Worm (Caenorhabditis elegans) whole organism, L4 larva: ENCODE results near the gene F40F8.3.

Experiments used
- D1046.2 ChIP-seq: fragments of 200-800 bp; sonication (Bioruptor generic); IDR thresholded peaks from 2 replicates; pipeline ENCODE4 v1.3.6; 2022; ENCODE audit warnings: missing genetic modification characterization, missing compliant biosample characterization
- F26F4.8 ChIP-seq: fragments of 200-800 bp; sonication (Bioruptor generic); conservative IDR thresholded peaks from 2 replicates; pipeline ENCODE4 v1.3.6; 2022; ENCODE audit warnings: missing genetic modification characterization, missing compliant biosample characterization
- Y105C5A.15 ChIP-seq: fragments of 200-800 bp; sonication (Bioruptor generic); IDR thresholded peaks from 2 replicates; pipeline ENCODE4 v1.3.6; 2022; ENCODE audit warnings: missing genetic modification characterization, missing compliant biosample characterization
- Y48G9A.11 ChIP-seq: fragments of 200-800 bp; sonication (Bioruptor generic); IDR thresholded peaks from 2 replicates; pipeline ENCODE4 v1.3.6; 2022; ENCODE audit warnings: missing genetic modification reagents, missing genetic modification characterization, missing compliant biosample characterization
- Y5F2A.4 ChIP-seq: fragments of 200-800 bp; sonication (Bioruptor generic); optimal IDR thresholded peaks from 2 replicates; lab custom pipeline; 2018; ENCODE audit warnings: mild to moderate bottlenecking, missing genetic modification characterization, missing compliant biosample characterization
- ZK337.2 ChIP-seq: fragments of 200-800 bp; sonication (Bioruptor generic); IDR thresholded peaks from 2 replicates; pipeline ENCODE4 v1.3.6; 2022; ENCODE audit warnings: missing genetic modification reagents, missing genetic modification characterization, missing compliant biosample characterization
- aly-2 ChIP-seq: sonication (generic microtip); optimal IDR thresholded peaks from 2 replicates; lab custom pipeline; 2018; ENCODE audit warnings: missing biosample characterization, missing genetic modification characterization
- ama-1 ChIP-seq: fragments of 150-350 bp; optimal IDR thresholded peaks from 2 replicates; lab custom pipeline; 2014; ENCODE audit warnings: inconsistent platforms, mixed read lengths
- ceh-20 ChIP-seq: fragments of 200-800 bp; sonication (Bioruptor generic); IDR thresholded peaks from 2 replicates; pipeline ENCODE4 v1.3.6; 2022; ENCODE audit warnings: missing genetic modification reagents, missing genetic modification characterization, missing compliant biosample characterization
- ceh-32 ChIP-seq: sonication (generic microtip); optimal IDR thresholded peaks from 2 replicates; lab custom pipeline; 2016; ENCODE audit warnings: mild to moderate bottlenecking, missing genetic modification characterization, missing compliant biosample characterization; ENCODE audit not compliant: poor library complexity
- ceh-44 ChIP-seq: fragments of 200-800 bp; sonication (Bioruptor generic); IDR thresholded peaks from 2 replicates; pipeline ENCODE4 v1.3.6; 2022; ENCODE audit warnings: missing genetic modification reagents, missing genetic modification characterization, missing compliant biosample characterization
- ctbp-1 ChIP-seq: fragments of 200-800 bp; sonication (Bioruptor generic); IDR thresholded peaks from 2 replicates; pipeline ENCODE4 v1.3.6; 2022; ENCODE audit warnings: missing genetic modification reagents, missing genetic modification characterization, missing compliant biosample characterization
- daf-12 ChIP-seq: fragments of 150-350 bp; optimal IDR thresholded peaks from 2 replicates; lab custom pipeline; 2014; ENCODE audit warnings: missing biosample characterization, missing genetic modification reagents, missing genetic modification characterization
- daf-16 ChIP-seq, 3 experiments: sonication (generic microtip); optimal IDR thresholded peaks; 2 replicates each; lab custom pipeline; 2016 to 2017; ENCODE audit warnings: missing genetic modification characterization in 3 of 3, missing genetic modification reagents in 3 of 3, mild to moderate bottlenecking in 2 of 3, missing compliant biosample characterization in 2 of 3, missing biosample characterization in 1 of 3, moderate library complexity in 1 of 3
- dmd-6 ChIP-seq: fragments of 200-800 bp; sonication (Bioruptor generic); IDR thresholded peaks from 2 replicates; pipeline ENCODE4 v1.3.6; 2022; ENCODE audit warnings: missing genetic modification reagents, missing genetic modification characterization, missing compliant biosample characterization
- dmd-8 ChIP-seq: fragments of 200-800 bp; sonication (Bioruptor generic); IDR thresholded peaks from 2 replicates; pipeline ENCODE4 v1.3.6; 2022; ENCODE audit warnings: missing genetic modification characterization, missing compliant biosample characterization
- dmd-9 ChIP-seq: fragments of 200-800 bp; sonication (Bioruptor generic); IDR thresholded peaks from 2 replicates; pipeline ENCODE4 v1.3.6; 2022; ENCODE audit warnings: missing genetic modification reagents, missing genetic modification characterization, missing compliant biosample characterization
- dpl-1 ChIP-seq: fragments of 150-350 bp; optimal IDR thresholded peaks from 2 replicates; lab custom pipeline; 2014; ENCODE audit warnings: missing biosample characterization, missing genetic modification reagents, missing genetic modification characterization
- duxl-1 ChIP-seq: sonication (generic microtip); optimal IDR thresholded peaks from 2 replicates; lab custom pipeline; 2016; ENCODE audit warnings: mild to moderate bottlenecking, missing genetic modification characterization, moderate library complexity, missing compliant biosample characterization; ENCODE audit not compliant: poor library complexity
- dve-1 ChIP-seq: sonication (generic microtip); optimal IDR thresholded peaks from 2 replicates; lab custom pipeline; 2017; ENCODE audit warnings: antibody characterized with exemption, mild to moderate bottlenecking, missing genetic modification characterization, missing compliant biosample characterization; ENCODE audit not compliant: insufficient read depth
- egl-43 ChIP-seq: fragments of 200-800 bp; sonication (Bioruptor generic); IDR thresholded peaks from 2 replicates; pipeline ENCODE4 v1.3.6; 2022; ENCODE audit warnings: missing genetic modification reagents, missing genetic modification characterization, missing compliant biosample characterization
- hlh-11 ChIP-seq: fragments of 200-800 bp; sonication (Bioruptor generic); optimal IDR thresholded peaks from 2 replicates; lab custom pipeline; 2018; ENCODE audit warnings: mild to moderate bottlenecking, missing genetic modification characterization, missing compliant biosample characterization
- hmg-1.1 ChIP-seq: fragments of 200-800 bp; sonication (Bioruptor generic); IDR thresholded peaks from 2 replicates; pipeline ENCODE4 v1.3.6; 2022; ENCODE audit warnings: missing genetic modification reagents, missing genetic modification characterization, missing compliant biosample characterization
- jun-1 ChIP-seq: fragments of 150-350 bp; optimal IDR thresholded peaks from 2 replicates; lab custom pipeline; 2014; ENCODE audit warnings: missing biosample characterization, missing genetic modification reagents, missing genetic modification characterization
- lim-7 ChIP-seq: fragments of 200-800 bp; sonication (Bioruptor generic); IDR thresholded peaks from 2 replicates; pipeline ENCODE4 v1.3.6; 2022; ENCODE audit warnings: missing genetic modification characterization, missing compliant biosample characterization
- lir-3 ChIP-seq: sonication (generic microtip); optimal IDR thresholded peaks from 2 replicates; lab custom pipeline; 2016; ENCODE audit warnings: mild to moderate bottlenecking, missing genetic modification characterization, missing compliant biosample characterization
- lsy-2 ChIP-seq, 2 experiments: fragments of 150-350 bp in 1 of 2; sonication (generic microtip) in 1 of 2; optimal IDR thresholded peaks; 2 replicates each; lab custom pipeline; 2014 to 2017; ENCODE audit warnings: missing biosample characterization in 2 of 2, missing genetic modification characterization in 2 of 2
- madf-9 ChIP-seq: fragments of 200-800 bp; sonication (Bioruptor generic); conservative IDR thresholded peaks from 2 replicates; pipeline ENCODE4 v1.3.6; 2022; ENCODE audit warnings: missing genetic modification reagents, missing genetic modification characterization, missing compliant biosample characterization
- mdl-1 ChIP-seq, 2 experiments: fragments of 150-350 bp in 1 of 2; sonication (generic microtip) in 1 of 2; optimal IDR thresholded peaks; 2 replicates each; lab custom pipeline; 2014 to 2017; ENCODE audit warnings: missing biosample characterization in 2 of 2, missing genetic modification characterization in 2 of 2
- mes-2 ChIP-seq: sonication (generic microtip); optimal IDR thresholded peaks from 2 replicates; lab custom pipeline; 2016; ENCODE audit warnings: missing genotype, mild to moderate bottlenecking, missing genetic modification characterization, missing compliant biosample characterization; ENCODE audit not compliant: poor library complexity, severe bottlenecking
- mxl-2 ChIP-seq: fragments of 200-800 bp; sonication (Bioruptor generic); conservative IDR thresholded peaks from 2 replicates; pipeline ENCODE4 v1.3.6; 2022; ENCODE audit warnings: missing genetic modification reagents, missing genetic modification characterization, missing compliant biosample characterization
- pha-4 ChIP-seq, 2 experiments: fragments of 150-350 bp in 1 of 2; fragments of 200-800 bp in 1 of 2; sonication (Bioruptor generic) in 1 of 2; IDR thresholded peaks in 1 of 2; optimal IDR thresholded peaks in 1 of 2; 2 replicates each; pipeline versions ENCODE4 v1.3.6 to Lab custom; 2014 to 2022; ENCODE audit warnings: missing genetic modification characterization in 2 of 2, missing genetic modification reagents in 2 of 2, missing biosample characterization in 1 of 2, missing compliant biosample characterization in 1 of 2
- rbr-2 ChIP-seq: sonication (generic microtip); optimal IDR thresholded peaks from 2 replicates; lab custom pipeline; 2016; ENCODE audit warnings: missing genotype, missing genetic modification characterization, missing compliant biosample characterization
- saeg-2 ChIP-seq: fragments of 200-800 bp; sonication (Bioruptor generic); IDR thresholded peaks from 2 replicates; pipeline ENCODE4 v1.3.6; 2022; ENCODE audit warnings: missing genetic modification reagents, missing genetic modification characterization, missing compliant biosample characterization
- tag-97 ChIP-seq: fragments of 200-800 bp; sonication (Bioruptor generic); IDR thresholded peaks from 2 replicates; pipeline ENCODE4 v1.3.6; 2022; ENCODE audit warnings: missing genetic modification characterization, missing compliant biosample characterization
- tra-1 ChIP-seq: fragments of 200-800 bp; sonication (Bioruptor generic); IDR thresholded peaks from 2 replicates; pipeline ENCODE4 v1.3.6; 2022; ENCODE audit warnings: missing genetic modification reagents, missing genetic modification characterization, missing compliant biosample characterization
- unc-62 ChIP-seq, 3 experiments: fragments of 150-350 bp in 1 of 3; sonication (generic microtip); optimal IDR thresholded peaks in 2 of 3; peaks in 1 of 3; 1 replicate in 1 of 3; 2 replicates in 2 of 3; lab custom pipeline; 2014 to 2017; ENCODE audit warnings: missing biosample characterization in 3 of 3, missing genetic modification characterization in 3 of 3, missing genetic modification reagents in 3 of 3, missing genotype in 1 of 3
- vab-7 ChIP-seq: fragments of 200-800 bp; sonication (Bioruptor generic); IDR thresholded peaks from 2 replicates; pipeline ENCODE4 v1.3.6; 2022; ENCODE audit warnings: missing genetic modification reagents, missing genetic modification characterization, missing compliant biosample characterization
- zip-11 ChIP-seq: fragments of 200-800 bp; sonication (Bioruptor generic); IDR thresholded peaks from 2 replicates; pipeline ENCODE4 v1.3.6; 2022; ENCODE audit warnings: missing genetic modification characterization, missing compliant biosample characterization
- zip-2 ChIP-seq: fragments of 150-350 bp; optimal IDR thresholded peaks from 2 replicates; lab custom pipeline; 2014; ENCODE audit warnings: missing biosample characterization, missing genetic modification characterization

Gene F40F8.3

ce11 chrII:11157660-11158059, 28.6 kb downstream of the F40F8.3 start (continued):
- no peak for TF ChIP-seq ceh-44 (GFP tag; lab: Robert Waterston, UW)
- TF ChIP-seq lim-7 (GFP tag; lab: Robert Waterston, UW) = peak; percentile 95
- no peak for TF ChIP-seq tag-97 (GFP tag; lab: Robert Waterston, UW)
- TF ChIP-seq dmd-6 (GFP tag; lab: Robert Waterston, UW) = peak; percentile 73
- peak; percentile 8 to 39 for TF ChIP-seq daf-16 (GFP tag; optimal IDR thresholded peaks at IDR 0.05; lab: Kevin White, UChicago)
- peak; percentile 64 for TF ChIP-seq daf-16 (tag; optimal IDR thresholded peaks at IDR 0.05; lab: Kevin White, UChicago)
- TF ChIP-seq aly-2 (tag; lab: Kevin White, UChicago) = no peak
- TF ChIP-seq Y48G9A.11 (GFP tag; lab: Robert Waterston, UW) = peak; percentile 65; the same call in 1 of the 2 replicates
- TF ChIP-seq ceh-20 (GFP tag; lab: Robert Waterston, UW) = peak; percentile 51; the same call in 1 of the 2 replicates
- peak; percentile 84 for TF ChIP-seq madf-9
- TF ChIP-seq lsy-2 (tag; optimal IDR thresholded peaks at IDR 0.05; lab: Kevin White, UChicago) = peak in 1 of 2 experiments; percentile 44
- no peak for TF ChIP-seq mdl-1 (tag; optimal IDR thresholded peaks at IDR 0.05; lab: Kevin White, UChicago)
- TF ChIP-seq lir-3 (tag; lab: Kevin White, UChicago) = no peak
- TF ChIP-seq dmd-8 (GFP tag; lab: Robert Waterston, UW) = peak; percentile 83
- TF ChIP-seq unc-62 (GFP tag; optimal IDR thresholded peaks at IDR 0.05 in 1 of 2; lab: Kevin White, UChicago) = peak in 1 of 2 experiments; percentile 77
- no peak for TF ChIP-seq unc-62 (tag; optimal IDR thresholded peaks at IDR 0.05; lab: Kevin White, UChicago)
- TF ChIP-seq ctbp-1 = 0 out of 2 replicates have a peak, but pooled peaks have one; percentile 57
- peak; percentile 50; the same call in 1 of the 2 replicates for TF ChIP-seq ZK337.2 (GFP tag; lab: Robert Waterston, UW)
- peak; percentile 92 for TF ChIP-seq egl-43 (GFP tag; lab: Robert Waterston, UW)
- TF ChIP-seq dmd-9 = no peak
- TF ChIP-seq Y5F2A.4 = peak; percentile 4
- peak; percentile 38 for TF ChIP-seq dve-1 (tag; lab: Kevin White, UChicago)
- peak; percentile 85 for TF ChIP-seq Y105C5A.15 (GFP tag; lab: Robert Waterston, UW)
- TF ChIP-seq daf-12 (tag; lab: Kevin White, UChicago) = no peak
- TF ChIP-seq mxl-2 = peak; percentile 72; the same call in 1 of the 2 replicates
- TF ChIP-seq hlh-11 (tag; lab: Kevin White, UChicago) = peak; percentile 45
- TF ChIP-seq vab-7 (GFP tag; lab: Robert Waterston, UW) = peak; percentile 80
- TF ChIP-seq jun-1 (tag; lab: Kevin White, UChicago) = no peak
- TF ChIP-seq saeg-2 (GFP tag; lab: Robert Waterston, UW) = 0 out of 2 replicates have a peak, but pooled peaks have one; percentile 53
- TF ChIP-seq F26F4.8 (GFP tag; lab: Robert Waterston, UW) = peak; percentile 70; the same call in 1 of the 2 replicates
- no peak for TF ChIP-seq ama-1 (lab: Kevin White, UChicago)
- no peak for TF ChIP-seq zip-11 (GFP tag; lab: Robert Waterston, UW)
- TF ChIP-seq dpl-1 (GFP tag; lab: Kevin White, UChicago) = peak; percentile 20
- peak; percentile 84 for TF ChIP-seq hmg-1.1 (GFP tag; lab: Robert Waterston, UW)
- TF ChIP-seq rbr-2 (tag; lab: Kevin White, UChicago) = peak; percentile 56
- TF ChIP-seq ceh-32 (tag; lab: Kevin White, UChicago) = no peak
- peak; percentile 70 for TF ChIP-seq mes-2 (tag; lab: Kevin White, UChicago)
- TF ChIP-seq zip-2 = peak; percentile 22
- TF ChIP-seq duxl-1 (tag; lab: Kevin White, UChicago) = peak; percentile 40
- peak; percentile 71; the same call in 1 of the 2 replicates for TF ChIP-seq tra-1
- TF ChIP-seq pha-4 (GFP tag; IDR thresholded peaks at IDR 0.05; lab: Robert Waterston, UW) = peak; percentile 72; the same call in 1 of the 2 replicates
- TF ChIP-seq pha-4 (tag; optimal IDR thresholded peaks at IDR 0.05; lab: Kevin White, UChicago) = no peak
- peak; percentile 83; the same call in 1 of the 2 replicates for TF ChIP-seq D1046.2
- TF ChIP-seq, all 104 proteins: peak for 51
